Fruit fly (Drosophila melanogaster) whole organism, embryonic: Measurements from ENCODE around the gene CG42749.

Experiments used
- Awh ChIP-seq: fragments of 200-800 bp; sonication (Bioruptor generic); IDR thresholded peaks from 2 replicates; pipeline ENCODE4, ENCODE4 v1.3.6; 2022; ENCODE audit warnings: missing biosample characterization, missing genetic modification characterization
- BEAF-32 ChIP-seq: fragments of 200-800 bp; sonication (Bioruptor generic); optimal IDR thresholded peaks from 3 replicates; lab custom pipeline; 2017; ENCODE audit warnings: missing biosample characterization, missing genetic modification characterization, mild to moderate bottlenecking, moderate library complexity, missing genetic modification reagents
- CG10147 ChIP-seq: fragments of 200-800 bp; sonication (Bioruptor generic); optimal IDR thresholded peaks from 2 replicates; lab custom pipeline; 2019; ENCODE audit warnings: missing biosample characterization, mild to moderate bottlenecking, missing genetic modification characterization, moderate library complexity
- CG13287 ChIP-seq: fragments of 200-800 bp; sonication (Bioruptor generic); IDR thresholded peaks from 2 replicates; pipeline ENCODE4 v1.3.6; 2022; ENCODE audit warnings: missing biosample characterization, missing genetic modification characterization; ENCODE audit not compliant: partially characterized antibody
- CG13894 ChIP-seq: fragments of 200-800 bp; sonication (Bioruptor generic); optimal IDR thresholded peaks from 3 replicates; lab custom pipeline; 2018; ENCODE audit warnings: missing biosample characterization, mild to moderate bottlenecking, missing genetic modification characterization, moderate library complexity
- CG14014 ChIP-seq: fragments of 200-800 bp; sonication (Bioruptor generic); IDR thresholded peaks from 2 replicates; pipeline ENCODE4 v1.3.6; 2022; ENCODE audit warnings: missing biosample characterization, missing genetic modification characterization
- CG15269 ChIP-seq: fragments of 200-800 bp; sonication (Bioruptor generic); optimal IDR thresholded peaks from 2 replicates; lab custom pipeline; 2018; ENCODE audit warnings: missing biosample characterization, mild to moderate bottlenecking, missing genetic modification characterization, moderate library complexity
- CG17385 ChIP-seq: fragments of 200-800 bp; sonication (Bioruptor generic); optimal IDR thresholded peaks from 3 replicates; lab custom pipeline; 2018; ENCODE audit warnings: missing biosample characterization, mild to moderate bottlenecking, missing genetic modification characterization
- CG17802 ChIP-seq: fragments of 200-800 bp; sonication (Bioruptor generic); optimal IDR thresholded peaks from 2 replicates; lab custom pipeline; 2018; ENCODE audit warnings: missing biosample characterization, mild to moderate bottlenecking, missing genetic modification characterization, moderate library complexity
- CG2129 ChIP-seq: fragments of 200-800 bp; sonication (Bioruptor generic); IDR thresholded peaks from 2 replicates; pipeline ENCODE4 v1.3.6; 2022; ENCODE audit warnings: missing biosample characterization, missing genetic modification characterization; ENCODE audit not compliant: partially characterized antibody
- CG6254 ChIP-seq: fragments of 200-800 bp; sonication (Bioruptor generic); optimal IDR thresholded peaks from 3 replicates; lab custom pipeline; 2017; ENCODE audit warnings: mild to moderate bottlenecking, missing biosample characterization, missing genetic modification reagents, missing genetic modification characterization
- CoRest ChIP-seq: fragments of 200-800 bp; sonication (Bioruptor generic); optimal IDR thresholded peaks from 3 replicates; lab custom pipeline; 2018; ENCODE audit warnings: missing biosample characterization, mild to moderate bottlenecking, missing genetic modification characterization, moderate library complexity
- Dek ChIP-seq: fragments of 200-800 bp; sonication (Bioruptor generic); optimal IDR thresholded peaks from 3 replicates; lab custom pipeline; 2019; ENCODE audit warnings: missing biosample characterization, mild to moderate bottlenecking, missing genetic modification characterization, moderate library complexity
- Dip2 ChIP-seq: fragments of 200-800 bp; sonication (Bioruptor generic); IDR thresholded peaks from 2 replicates; pipeline ENCODE4 v1.3.6; 2022; ENCODE audit warnings: missing biosample characterization, missing genetic modification characterization
- Dp ChIP-seq: fragments of 200-800 bp; sonication (Bioruptor generic); optimal IDR thresholded peaks from 2 replicates; lab custom pipeline; 2018; ENCODE audit warnings: missing biosample characterization, mild to moderate bottlenecking, missing genetic modification characterization, moderate library complexity
- HLH3B ChIP-seq: fragments of 200-800 bp; sonication (Bioruptor generic); IDR thresholded peaks from 2 replicates; pipeline ENCODE4 v1.3.6; 2022; ENCODE audit warnings: missing biosample characterization, missing genetic modification characterization
- HLHmδ ChIP-seq: fragments of 200-800 bp; sonication (Bioruptor generic); optimal IDR thresholded peaks from 2 replicates; lab custom pipeline; 2018; ENCODE audit warnings: missing biosample characterization, mild to moderate bottlenecking, missing genetic modification characterization, moderate library complexity
- Hr51 ChIP-seq, 2 experiments: fragments of 200-800 bp; sonication (Bioruptor generic); optimal IDR thresholded peaks; 2 replicates in 1 of 2; 3 replicates in 1 of 2; lab custom pipeline; 2016 to 2018; ENCODE audit warnings: missing biosample characterization in 2 of 2, missing genetic modification characterization in 2 of 2, mild to moderate bottlenecking in 1 of 2, moderate library complexity in 1 of 2
- Lim3 ChIP-seq: fragments of 200-800 bp; sonication (Bioruptor generic); IDR thresholded peaks from 2 replicates; pipeline ENCODE4 v1.3.6; 2022; ENCODE audit warnings: missing biosample characterization, missing genetic modification characterization
- NC2β ChIP-seq: fragments of 200-800 bp; sonication (Bioruptor generic); optimal IDR thresholded peaks from 2 replicates; lab custom pipeline; 2016; ENCODE audit warnings: missing biosample characterization, missing genetic modification characterization
- Pdp1 ChIP-seq, 2 experiments: fragments of 200-800 bp; sonication (Bioruptor generic); optimal IDR thresholded peaks; 3 replicates each; lab custom pipeline; 2016; ENCODE audit warnings: missing biosample characterization in 2 of 2, missing genetic modification characterization in 2 of 2, mild to moderate bottlenecking in 1 of 2, moderate library complexity in 1 of 2
- YL-1 ChIP-seq: fragments of 200-800 bp; sonication (Bioruptor generic); optimal IDR thresholded peaks from 3 replicates; lab custom pipeline; 2017; ENCODE audit warnings: missing biosample characterization, mild to moderate bottlenecking, missing genetic modification characterization
- ac ChIP-seq: fragments of 200-800 bp; sonication (Bioruptor generic); optimal IDR thresholded peaks from 3 replicates; lab custom pipeline; 2017; ENCODE audit warnings: missing biosample characterization, mild to moderate bottlenecking, missing genetic modification characterization
- ap ChIP-seq: fragments of 200-800 bp; sonication (Bioruptor generic); IDR thresholded peaks from 2 replicates; pipeline ENCODE4 v1.3.6; 2022; ENCODE audit warnings: missing biosample characterization, missing genetic modification characterization
- chinmo ChIP-seq: fragments of 200-800 bp; sonication (Bioruptor generic); IDR thresholded peaks from 4 replicates; pipeline ENCODE4 v1.3.6; 2022; ENCODE audit warnings: missing biosample characterization, missing genetic modification characterization; ENCODE audit not compliant: partially characterized antibody
- chn ChIP-seq: fragments of 200-800 bp; sonication (Bioruptor generic); optimal IDR thresholded peaks from 2 replicates; lab custom pipeline; 2016; ENCODE audit warnings: missing biosample characterization, missing genetic modification characterization
- ci ChIP-seq: fragments of 200-800 bp; sonication (Bioruptor generic); IDR thresholded peaks from 3 replicates; pipeline ENCODE4 v1.3.6; 2022; ENCODE audit warnings: missing biosample characterization, missing genetic modification characterization
- crc ChIP-seq: fragments of 200-800 bp; sonication (Bioruptor generic); optimal IDR thresholded peaks from 2 replicates; lab custom pipeline; 2016; ENCODE audit warnings: missing biosample characterization, missing genetic modification characterization
- dmrt99B ChIP-seq: fragments of 200-800 bp; sonication (Bioruptor generic); optimal IDR thresholded peaks from 2 replicates; lab custom pipeline; 2018; ENCODE audit warnings: missing biosample characterization, mild to moderate bottlenecking, missing genetic modification characterization, moderate library complexity
- ken ChIP-seq: fragments of 200-800 bp; sonication (Bioruptor generic); IDR thresholded peaks from 3 replicates; pipeline ENCODE4 v1.3.6; 2022; ENCODE audit warnings: missing biosample characterization, missing genetic modification characterization
- lmd ChIP-seq: fragments of 200-800 bp; sonication (Bioruptor generic); IDR thresholded peaks from 2 replicates; pipeline ENCODE4 v1.3.6; 2022; ENCODE audit warnings: missing biosample characterization, missing genetic modification characterization
- lola ChIP-seq, 3 experiments: fragments of >200 bp in 2 of 3; fragments of 200-800 bp in 1 of 3; sonication (Bioruptor generic) in 1 of 3; optimal IDR thresholded peaks; 2 replicates each; lab custom pipeline; 2017 to 2019; ENCODE audit warnings: missing biosample characterization in 3 of 3, missing genetic modification characterization in 3 of 3, mild to moderate bottlenecking in 1 of 3, moderate library complexity in 1 of 3
- lov ChIP-seq, 2 experiments: fragments of 200-800 bp in 1 of 2; fragments of >200 bp in 1 of 2; sonication (Bioruptor generic) in 1 of 2; IDR thresholded peaks in 1 of 2; optimal IDR thresholded peaks in 1 of 2; 2 replicates in 1 of 2; 3 replicates in 1 of 2; pipeline versions ENCODE4 v1.3.6 to Lab custom; 2017 to 2022; ENCODE audit warnings: missing biosample characterization in 1 of 2, missing genetic modification characterization in 1 of 2
- peb ChIP-seq: fragments of 200-800 bp; sonication (Bioruptor generic); IDR thresholded peaks from 2 replicates; pipeline ENCODE4 v1.3.6; 2022; ENCODE audit warnings: missing biosample characterization, missing genetic modification characterization
- sens-2 ChIP-seq: fragments of 200-800 bp; sonication (Bioruptor generic); IDR thresholded peaks from 2 replicates; pipeline ENCODE4 v1.3.6; 2022; ENCODE audit warnings: missing biosample characterization, missing genetic modification characterization
- ssp ChIP-seq: fragments of 200-800 bp; sonication (Bioruptor generic); IDR thresholded peaks from 2 replicates; pipeline ENCODE4 v1.3.6; 2022; ENCODE audit warnings: missing biosample characterization, missing genetic modification characterization
- yki ChIP-seq: fragments of >200 bp; optimal IDR thresholded peaks from 3 replicates; lab custom pipeline; 2018

Gene CG42749

DNA sequence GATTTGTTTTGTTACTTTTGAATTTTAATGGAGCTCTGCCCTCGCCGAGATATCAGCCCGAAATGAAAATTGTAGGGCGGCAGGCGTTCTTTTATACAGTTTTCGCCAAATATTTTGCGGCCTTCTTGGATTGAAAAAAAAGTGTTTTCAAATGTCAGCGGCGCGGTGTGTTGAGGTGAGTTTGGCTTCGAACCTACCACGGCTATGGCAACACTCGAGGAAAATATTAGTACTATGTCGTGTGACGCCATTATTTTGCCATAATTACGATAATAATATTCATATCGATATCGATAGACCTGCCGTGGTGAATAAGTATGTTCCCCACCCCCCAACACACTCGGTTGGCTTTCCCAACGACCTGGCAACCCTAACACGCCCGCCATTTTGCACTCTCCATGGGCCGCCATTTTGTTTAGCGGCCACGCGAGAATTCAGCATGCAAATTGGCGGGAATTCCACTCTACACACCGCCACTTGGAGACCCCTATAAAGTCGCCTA is 16.0 kb downstream of the CG42749 start, which contains the start of the genes TrxT and dhd (continued):
- TF ChIP-seq BEAF-32 (GFP tag; lab: Kevin White, UChicago) (peak; percentile 45), CG13894 (tag; lab: Kevin White, UChicago) (peak; percentile 29), ac (GFP tag; lab: Kevin White, UChicago) (no peak), lov (optimal IDR thresholded peaks at IDR 0.05; lab: Kevin White, UChicago) (no peak), lov (GFP tag; IDR thresholded peaks at IDR 0.05; lab: Robert Waterston, UW) (0 out of 3 replicates have a peak, but pooled peaks have one; percentile 40), lmd (GFP tag; lab: Robert Waterston, UW) (peak; percentile 42; the same call in 1 of the 2 replicates), CG15269 (tag; lab: Kevin White, UChicago) (no peak), peb (GFP tag; lab: Robert Waterston, UW) (0 out of 2 replicates have a peak, but pooled peaks have one; percentile 16), Lim3 (no peak), HLHmδ (peak; percentile 21), CG14014 (GFP tag; lab: Robert Waterston, UW) (0 out of 2 replicates have a peak, but pooled peaks have one; percentile 34), ssp (GFP tag; lab: Robert Waterston, UW) (peak; percentile 21; the same call in 1 of the 2 replicates), chn (no peak), CoRest (tag; lab: Kevin White, UChicago) (peak; percentile 77), CG17385 (GFP tag; lab: Kevin White, UChicago) (no peak), NC2β (GFP tag; lab: Kevin White, UChicago) (peak; percentile 19), HLH3B (GFP tag; lab: Robert Waterston, UW) (0 out of 2 replicates have a peak, but pooled peaks have one; percentile 5), Dip2 (no peak), ci (GFP tag; lab: Robert Waterston, UW) (peak; percentile 64; the same call in 2 of the 3 replicates), ap (GFP tag; lab: Robert Waterston, UW) (no peak), Dek (tag; lab: Kevin White, UChicago) (no peak), chinmo (GFP tag; lab: Robert Waterston, UW) (0 out of 4 replicates have a peak, but pooled peaks have one; percentile 62), CG13287 (GFP tag; lab: Robert Waterston, UW) (peak; percentile 77), dmrt99B (no peak), Dp (GFP tag; lab: Kevin White, UChicago) (peak; percentile 75), Pdp1 (GFP tag; optimal IDR thresholded peaks at IDR 0.05; lab: Kevin White, UChicago) (peak in 1 of 2 experiments; percentile 25), sens-2 (GFP tag; lab: Robert Waterston, UW) (no peak)
- TF ChIP-seq, all 482 proteins: peak for 151

DNA sequence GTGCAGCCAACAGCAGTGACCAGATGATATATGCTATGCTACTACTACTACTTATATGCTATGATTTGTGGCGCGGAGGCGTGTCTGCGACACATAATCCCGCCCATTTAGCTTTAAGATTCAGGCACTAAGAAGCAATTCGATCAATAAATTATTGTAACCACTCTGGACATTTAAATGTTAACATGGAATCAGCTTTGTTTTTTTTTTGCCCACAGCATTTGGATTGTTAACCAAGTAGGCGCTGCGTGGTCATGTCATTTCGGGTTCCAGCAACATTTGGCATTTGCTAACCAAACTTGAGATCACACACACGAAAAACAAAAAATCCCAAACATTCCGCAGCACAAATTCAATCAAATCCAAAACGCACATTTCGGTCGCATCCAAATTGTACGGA is 17.1 kb downstream of the CG42749 start, which contains the start of gene CG4198:
Gene CG4198 (plus strand): TSS at position 301 of the 400 bp plus-strand sequence.
- TF ChIP-seq CG14014 (GFP tag; lab: Robert Waterston, UW) (no peak), YL-1 (GFP tag; lab: Kevin White, UChicago) (no peak), CG2129 (GFP tag; lab: Robert Waterston, UW) (no peak), CG17802 (no peak), CG10147 (GFP tag; lab: Kevin White, UChicago) (no peak), CG6254 (GFP tag; lab: Kevin White, UChicago) (no peak), yki (lab: Kevin White, UChicago) (no peak), crc (no peak), ken (GFP tag; lab: Robert Waterston, UW) (no peak), Awh (GFP tag; lab: Robert Waterston, UW) (no peak), lola (GFP tag; optimal IDR thresholded peaks at IDR 0.05; lab: Kevin White, UChicago) (no peak), Hr51 (GFP tag; optimal IDR thresholded peaks at IDR 0.05; lab: Kevin White, UChicago) (no peak)
